Fruit fly (Drosophila melanogaster) whole organism, pupa: ENCODE measurements around the gene CG13599.

Experiments used
- CG10348 ChIP-seq: fragments of 200-800 bp; sonication (Bioruptor generic); IDR thresholded peaks from 2 replicates; pipeline ENCODE4 v1.3.6; 2022; ENCODE audit warnings: missing biosample characterization, missing genetic modification characterization
- CG34367 ChIP-seq: fragments of 200-800 bp; sonication (Bioruptor generic); optimal IDR thresholded peaks from 2 replicates; lab custom pipeline; 2018; ENCODE audit warnings: missing biosample characterization, mild to moderate bottlenecking, missing genetic modification characterization
- CG8159 ChIP-seq: fragments of 200-800 bp; sonication (Bioruptor generic); optimal IDR thresholded peaks from 3 replicates; lab custom pipeline; 2018; ENCODE audit warnings: missing biosample characterization, mild to moderate bottlenecking, missing genetic modification characterization, moderate library complexity
- CG8301 ChIP-seq: fragments of 200-800 bp; sonication (Bioruptor generic); optimal IDR thresholded peaks from 2 replicates; lab custom pipeline; 2018; ENCODE audit warnings: missing biosample characterization, mild to moderate bottlenecking, missing genetic modification characterization
- EcR ChIP-seq: fragments of 200-800 bp; sonication (Bioruptor generic); optimal IDR thresholded peaks from 3 replicates; lab custom pipeline; 2019; ENCODE audit warnings: missing biosample characterization, missing genetic modification characterization, mild to moderate bottlenecking, moderate library complexity, missing genetic modification reagents
- Pif1A ChIP-seq: fragments of 200-800 bp; sonication (Bioruptor generic); optimal IDR thresholded peaks from 3 replicates; lab custom pipeline; 2016; ENCODE audit warnings: missing biosample characterization, missing genetic modification characterization
- gl ChIP-seq: fragments of 200-800 bp; sonication (Bioruptor generic); optimal IDR thresholded peaks from 2 replicates; lab custom pipeline; 2018; ENCODE audit warnings: missing biosample characterization, mild to moderate bottlenecking, missing genetic modification characterization

DNA sequence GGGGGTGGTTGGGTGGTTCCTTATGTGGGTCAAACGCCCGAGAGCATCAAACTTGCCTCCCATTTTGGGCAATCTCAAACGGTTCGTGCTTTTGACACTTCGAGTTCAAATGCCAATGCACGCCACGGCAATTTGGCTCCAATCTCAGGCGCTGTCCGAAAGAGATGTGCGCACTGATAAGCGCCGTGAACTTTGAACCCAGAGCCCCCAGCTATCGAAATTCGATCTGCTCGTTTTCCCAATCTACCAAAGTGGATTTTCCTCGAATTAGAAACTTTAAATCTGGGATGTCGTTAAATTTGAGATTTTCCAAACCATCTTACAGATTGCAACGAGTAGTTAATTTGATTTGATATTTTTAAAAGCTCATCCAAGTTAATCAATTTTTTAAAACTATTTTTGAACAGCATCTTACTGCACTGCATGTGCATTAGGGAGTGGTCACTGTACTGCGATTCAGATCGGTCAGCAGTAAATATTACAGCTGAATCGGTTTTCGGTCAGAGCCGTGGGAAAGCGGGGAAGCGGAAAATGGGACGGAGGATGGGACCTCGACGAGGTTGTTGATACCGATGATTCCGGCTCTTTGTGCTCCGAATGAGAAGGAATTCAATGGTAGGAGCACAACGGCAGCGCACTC is 47.2 kb upstream of the CG13599 start:
- no peak for TF ChIP-seq gl (tag; lab: Kevin White, UChicago)
- TF ChIP-seq Pif1A (GFP tag; lab: Kevin White, UChicago) = no peak
- TF ChIP-seq CG8159 (tag; lab: Kevin White, UChicago) = no peak
- no peak for TF ChIP-seq CG34367 (tag; lab: Kevin White, UChicago)
- no peak for TF ChIP-seq CG10348 (GFP tag; lab: Robert Waterston, UW)
- peak; percentile 67 for TF ChIP-seq EcR
- no peak for TF ChIP-seq CG8301 (tag; lab: Kevin White, UChicago)
